Worm (Caenorhabditis elegans) whole organism, L1 larva: ENCODE data around the gene trpl-2.

ENCODE experiments used
- C04F5.9 ChIP-seq: sonication (generic microtip); optimal IDR thresholded peaks from 2 replicates; lab custom pipeline; 2016; ENCODE audit warnings: missing genetic modification characterization, missing compliant biosample characterization
- C16A3.4 ChIP-seq: fragments of 150-350 bp; optimal IDR thresholded peaks from 2 replicates; lab custom pipeline; 2014; ENCODE audit warnings: missing biosample characterization, missing genetic modification characterization
- C34B4.2 ChIP-seq: sonication (generic microtip); optimal IDR thresholded peaks from 2 replicates; lab custom pipeline; 2017; ENCODE audit warnings: mild to moderate bottlenecking, missing genetic modification characterization, missing compliant biosample characterization
- Y116A8C.19 ChIP-seq: sonication (generic microtip); optimal IDR thresholded peaks from 2 replicates; lab custom pipeline; 2016; ENCODE audit warnings: missing compliant biosample characterization, missing genetic modification characterization, borderline replicate concordance
- aha-1 ChIP-seq: fragments of 150-350 bp; optimal IDR thresholded peaks from 2 replicates; lab custom pipeline; 2014; ENCODE audit warnings: missing biosample characterization, missing genetic modification characterization
- alr-1 ChIP-seq: fragments of 200-800 bp; sonication (Bioruptor generic); optimal IDR thresholded peaks from 2 replicates; lab custom pipeline; 2018; ENCODE audit warnings: borderline replicate concordance, mild to moderate bottlenecking, missing genetic modification characterization, missing compliant biosample characterization
- ama-1 ChIP-seq: fragments of 150-350 bp; optimal IDR thresholded peaks from 2 replicates; lab custom pipeline; 2014
- blmp-1 ChIP-seq: fragments of 150-350 bp; optimal IDR thresholded peaks from 2 replicates; lab custom pipeline; 2014; ENCODE audit warnings: missing biosample characterization, missing genetic modification characterization
- ceh-8 ChIP-seq: fragments of 200-800 bp; sonication (Bioruptor generic); optimal IDR thresholded peaks from 2 replicates; lab custom pipeline; 2018; ENCODE audit warnings: mild to moderate bottlenecking, missing genetic modification characterization, moderate library complexity, missing compliant biosample characterization
- ceh-82 ChIP-seq, 3 experiments: fragments of 150-350 bp in 1 of 3; sonication (generic microtip) in 2 of 3; optimal IDR thresholded peaks; 2 replicates each; lab custom pipeline; 2014 to 2017; ENCODE audit warnings: missing biosample characterization in 3 of 3, missing genetic modification characterization in 3 of 3
- dsc-1 ChIP-seq: sonication (generic microtip); optimal IDR thresholded peaks from 2 replicates; lab custom pipeline; 2016; ENCODE audit warnings: mild to moderate bottlenecking, missing genetic modification characterization, missing compliant biosample characterization
- elt-2 ChIP-seq: sonication (generic microtip); optimal IDR thresholded peaks from 2 replicates; lab custom pipeline; 2016; ENCODE audit warnings: missing genetic modification characterization, mild to moderate bottlenecking, inconsistent platforms, missing compliant biosample characterization, missing genetic modification reagents
- elt-3 ChIP-seq, 6 experiments: fragments of 150-350 bp in 1 of 6; sonication (generic microtip); optimal IDR thresholded peaks; 2 replicates each; lab custom pipeline; 2017 to 2018; ENCODE audit warnings: missing biosample characterization in 6 of 6, missing genetic modification characterization in 6 of 6, inconsistent platforms in 1 of 6
- fkh-10 ChIP-seq: sonication (generic microtip); optimal IDR thresholded peaks from 2 replicates; lab custom pipeline; 2017; ENCODE audit warnings: missing biosample characterization, missing genetic modification reagents, missing genetic modification characterization
- fkh-4 ChIP-seq: sonication (generic microtip); optimal IDR thresholded peaks from 2 replicates; lab custom pipeline; 2016; ENCODE audit warnings: missing compliant biosample characterization, missing genetic modification characterization, borderline replicate concordance
- fos-1 ChIP-seq: fragments of 150-350 bp; optimal IDR thresholded peaks from 2 replicates; lab custom pipeline; 2014; ENCODE audit warnings: missing biosample characterization, missing genetic modification characterization
- hlh-4 ChIP-seq: sonication (generic microtip); optimal IDR thresholded peaks from 2 replicates; lab custom pipeline; 2016; ENCODE audit warnings: mild to moderate bottlenecking, missing genetic modification characterization, missing compliant biosample characterization
- irx-1 ChIP-seq: sonication (generic microtip); optimal IDR thresholded peaks from 2 replicates; lab custom pipeline; 2016; ENCODE audit warnings: missing genetic modification characterization, missing compliant biosample characterization
- jun-1 ChIP-seq: fragments of 150-350 bp; optimal IDR thresholded peaks from 2 replicates; lab custom pipeline; 2014; ENCODE audit warnings: missing biosample characterization, missing genetic modification reagents, missing genetic modification characterization
- lin-13 ChIP-seq: fragments of 150-350 bp; optimal IDR thresholded peaks from 2 replicates; lab custom pipeline; 2014; ENCODE audit warnings: missing biosample characterization, missing genetic modification reagents, missing genetic modification characterization
- lin-14 ChIP-seq: fragments of 200-800 bp; sonication (Bioruptor generic); optimal IDR thresholded peaks from 2 replicates; lab custom pipeline; 2018; ENCODE audit warnings: mild to moderate bottlenecking, missing genetic modification characterization, moderate library complexity, missing compliant biosample characterization
- lin-15B ChIP-seq: fragments of 150-350 bp; sonication (generic microtip); optimal IDR thresholded peaks from 3 replicates; lab custom pipeline; 2014; ENCODE audit warnings: missing biosample characterization, missing genetic modification characterization
- lin-35 ChIP-seq, 2 experiments: fragments of 150-350 bp; optimal IDR thresholded peaks; 2 replicates each; lab custom pipeline; 2014; ENCODE audit warnings: missing biosample characterization in 2 of 2, missing genetic modification characterization in 2 of 2, missing genetic modification reagents in 2 of 2
- lin-39 ChIP-seq: fragments of 150-350 bp; optimal IDR thresholded peaks from 2 replicates; lab custom pipeline; 2014; ENCODE audit warnings: missing biosample characterization, missing genetic modification reagents, missing genetic modification characterization
- lir-3 ChIP-seq: sonication (generic microtip); optimal IDR thresholded peaks from 2 replicates; lab custom pipeline; 2016; ENCODE audit warnings: mild to moderate bottlenecking, missing genetic modification characterization, moderate library complexity, missing compliant biosample characterization; ENCODE audit not compliant: poor library complexity
- mab-9 ChIP-seq: fragments of 200-800 bp; sonication (Bioruptor generic); IDR thresholded peaks from 2 replicates; pipeline ENCODE4 v1.3.6; 2022; ENCODE audit warnings: missing genetic modification reagents, missing genetic modification characterization, missing compliant biosample characterization
- mdl-1 ChIP-seq, 2 experiments: fragments of 150-350 bp; optimal IDR thresholded peaks; 2 replicates each; lab custom pipeline; 2014 to 2017; ENCODE audit warnings: missing biosample characterization in 2 of 2, missing genetic modification characterization in 2 of 2, inconsistent platforms in 1 of 2
- nhr-12 ChIP-seq: sonication (generic microtip); optimal IDR thresholded peaks from 2 replicates; lab custom pipeline; 2017; ENCODE audit warnings: missing biosample characterization, missing genetic modification characterization
- nhr-19 ChIP-seq: fragments of 200-800 bp; sonication (Bioruptor generic); conservative IDR thresholded peaks from 2 replicates; pipeline ENCODE4 v1.3.6; 2022; ENCODE audit warnings: missing genetic modification characterization, missing compliant biosample characterization
- nhr-20 ChIP-seq: sonication (generic microtip); optimal IDR thresholded peaks from 2 replicates; lab custom pipeline; 2016; ENCODE audit warnings: mild to moderate bottlenecking, missing genetic modification characterization, missing compliant biosample characterization
- nhr-77 ChIP-seq: fragments of 150-350 bp; optimal IDR thresholded peaks from 2 replicates; lab custom pipeline; 2014; ENCODE audit warnings: missing biosample characterization, missing genetic modification characterization
- nhr-84 ChIP-seq: sonication (generic microtip); optimal IDR thresholded peaks from 2 replicates; lab custom pipeline; 2017; ENCODE audit warnings: missing biosample characterization, missing genetic modification characterization
- nhr-85 ChIP-seq: sonication (generic microtip); peaks from one replicate; lab custom pipeline; 2016; ENCODE audit warnings: missing genetic modification characterization, inconsistent platforms, missing compliant biosample characterization
- nhr-90 ChIP-seq: sonication (generic microtip); optimal IDR thresholded peaks from 2 replicates; lab custom pipeline; 2016; ENCODE audit warnings: mild to moderate bottlenecking, missing genetic modification characterization, missing compliant biosample characterization; ENCODE audit not compliant: poor library complexity
- pax-3 ChIP-seq: fragments of 200-800 bp; sonication (Bioruptor generic); optimal IDR thresholded peaks from 2 replicates; lab custom pipeline; 2018; ENCODE audit warnings: mild to moderate bottlenecking, missing genetic modification characterization, moderate library complexity, missing compliant biosample characterization
- pqm-1 ChIP-seq: sonication (generic microtip); optimal IDR thresholded peaks from 3 replicates; lab custom pipeline; 2017; ENCODE audit warnings: missing biosample characterization, missing genetic modification characterization
- rnt-1 ChIP-seq: sonication (generic microtip); optimal IDR thresholded peaks from 2 replicates; lab custom pipeline; 2016; ENCODE audit warnings: mild to moderate bottlenecking, missing genetic modification characterization, moderate library complexity, missing compliant biosample characterization
- skn-1 ChIP-seq: fragments of 150-350 bp; optimal IDR thresholded peaks from 2 replicates; lab custom pipeline; 2014; ENCODE audit warnings: missing biosample characterization, missing genetic modification characterization
- snpc-4 ChIP-seq: fragments of 150-350 bp; optimal IDR thresholded peaks from 2 replicates; lab custom pipeline; 2014; ENCODE audit warnings: missing biosample characterization, missing genetic modification characterization
- snu-23 ChIP-seq: sonication (generic microtip); optimal IDR thresholded peaks from 2 replicates; lab custom pipeline; 2016; ENCODE audit warnings: missing genetic modification characterization, missing compliant biosample characterization
- sox-4 ChIP-seq: sonication (generic microtip); optimal IDR thresholded peaks from 2 replicates; lab custom pipeline; 2016; ENCODE audit warnings: missing genetic modification characterization, missing compliant biosample characterization
- sptf-1 ChIP-seq: fragments of 150-350 bp; optimal IDR thresholded peaks from 2 replicates; lab custom pipeline; 2014; ENCODE audit warnings: missing biosample characterization, missing genetic modification characterization
- sup-37 ChIP-seq: fragments of 200-800 bp; sonication (Bioruptor generic); optimal IDR thresholded peaks from 2 replicates; lab custom pipeline; 2018; ENCODE audit warnings: mild to moderate bottlenecking, missing genetic modification characterization, missing compliant biosample characterization
- swsn-7 ChIP-seq: sonication (generic microtip); optimal IDR thresholded peaks from 2 replicates; lab custom pipeline; 2016; ENCODE audit warnings: missing genetic modification characterization, missing compliant biosample characterization
- tbx-2 ChIP-seq: sonication (generic microtip); optimal IDR thresholded peaks from 2 replicates; lab custom pipeline; 2016; ENCODE audit warnings: missing genetic modification characterization, missing compliant biosample characterization
- unc-30 ChIP-seq: sonication (generic microtip); optimal IDR thresholded peaks from 2 replicates; lab custom pipeline; 2017; ENCODE audit warnings: missing biosample characterization, missing genetic modification characterization
- unc-86 ChIP-seq: sonication (generic microtip); optimal IDR thresholded peaks from 2 replicates; lab custom pipeline; 2016; ENCODE audit warnings: missing genetic modification characterization, missing compliant biosample characterization
- unc-98 ChIP-seq: fragments of 200-800 bp; sonication (Bioruptor generic); IDR thresholded peaks from 2 replicates; pipeline ENCODE4 v1.3.6; 2022; ENCODE audit warnings: missing genetic modification characterization, missing compliant biosample characterization
- vab-15 ChIP-seq: sonication (generic microtip); optimal IDR thresholded peaks from 2 replicates; lab custom pipeline; 2017; ENCODE audit warnings: missing genotype, mild to moderate bottlenecking, missing genetic modification characterization, missing compliant biosample characterization
- ztf-4 ChIP-seq: fragments of 150-350 bp; optimal IDR thresholded peaks from 2 replicates; lab custom pipeline; 2014; ENCODE audit warnings: missing biosample characterization, missing genetic modification characterization

The trpl-2 gene

DNA sequence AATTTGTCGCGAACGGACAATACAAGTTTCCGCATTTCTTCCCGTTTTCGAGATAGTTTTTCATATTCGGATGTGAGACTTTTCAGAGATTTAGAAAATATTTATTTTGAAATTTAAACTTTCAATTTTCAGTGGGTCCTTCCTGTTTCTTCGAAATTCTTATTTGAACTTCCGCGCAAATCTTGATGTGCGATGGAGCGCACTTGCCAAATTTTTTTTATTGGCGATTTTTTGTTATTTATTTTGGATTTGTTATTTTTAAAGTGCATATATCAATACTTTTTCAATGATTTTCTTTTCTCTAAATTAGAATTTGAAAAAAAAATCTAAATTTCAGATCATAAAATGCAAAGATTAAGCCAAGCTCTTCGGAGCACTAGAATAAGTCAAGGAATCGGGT lies 30.8 kb downstream of the trpl-2 start, which contains the start of gene sars-2 (continued):
- TF ChIP-seq nhr-90 (peak; percentile 25), C04F5.9 (no peak), lin-35 (GFP tag; optimal IDR thresholded peaks at IDR 0.05; lab: Kevin White, UChicago) (peak; percentile 92 to 96), mab-9 (GFP tag; lab: Robert Waterston, UW) (no peak), pqm-1 (no peak), tbx-2 (peak; percentile 25), dsc-1 (tag; lab: Kevin White, UChicago) (peak; percentile 50), fkh-10 (no peak), unc-30 (tag; lab: Kevin White, UChicago) (no peak), sptf-1 (no peak), rnt-1 (peak; percentile 44), aha-1 (tag; lab: Kevin White, UChicago) (no peak), nhr-84 (no peak), mdl-1 (tag; optimal IDR thresholded peaks at IDR 0.05; lab: Kevin White, UChicago) (no peak), nhr-19 (GFP tag; lab: Robert Waterston, UW) (no peak), lin-14 (GFP tag; lab: Kevin White, UChicago) (peak; percentile 8), lin-39 (tag; lab: Kevin White, UChicago) (no peak), hlh-4 (tag; lab: Kevin White, UChicago) (no peak), ztf-4 (tag; lab: Kevin White, UChicago) (no peak), swsn-7 (peak; percentile 27), nhr-85 (tag; lab: Kevin White, UChicago) (peak; percentile 33), Y116A8C.19 (tag; lab: Kevin White, UChicago) (no peak), snpc-4 (tag; lab: Kevin White, UChicago) (no peak), blmp-1 (no peak), C34B4.2 (tag; lab: Kevin White, UChicago) (no peak), pax-3 (no peak), fkh-4 (tag; lab: Kevin White, UChicago) (no peak), lin-13 (GFP tag; lab: Kevin White, UChicago) (no peak), unc-86 (no peak), nhr-20 (tag; lab: Kevin White, UChicago) (peak; percentile 25), irx-1 (tag; lab: Kevin White, UChicago) (no peak), vab-15 (tag; lab: Kevin White, UChicago) (no peak), snu-23 (GFP tag; lab: Kevin White, UChicago) (peak; percentile 52), sup-37 (GFP tag; lab: Kevin White, UChicago) (no peak), skn-1 (tag; lab: Kevin White, UChicago) (peak; percentile 69), nhr-77 (tag; lab: Kevin White, UChicago) (no peak), C16A3.4 (tag; lab: Kevin White, UChicago) (peak; percentile 33), alr-1 (tag; lab: Kevin White, UChicago) (no peak), elt-3 (tag; optimal IDR thresholded peaks at IDR 0.05; lab: Kevin White, UChicago) (no peak), lir-3 (no peak), lin-15B (tag; lab: Kevin White, UChicago) (peak; percentile 49), unc-98 (no peak), jun-1 (tag; lab: Kevin White, UChicago) (no peak), ceh-82 (tag; optimal IDR thresholded peaks at IDR 0.05; lab: Kevin White, UChicago) (peak in 1 of 3 experiments; percentile 32)

DNA sequence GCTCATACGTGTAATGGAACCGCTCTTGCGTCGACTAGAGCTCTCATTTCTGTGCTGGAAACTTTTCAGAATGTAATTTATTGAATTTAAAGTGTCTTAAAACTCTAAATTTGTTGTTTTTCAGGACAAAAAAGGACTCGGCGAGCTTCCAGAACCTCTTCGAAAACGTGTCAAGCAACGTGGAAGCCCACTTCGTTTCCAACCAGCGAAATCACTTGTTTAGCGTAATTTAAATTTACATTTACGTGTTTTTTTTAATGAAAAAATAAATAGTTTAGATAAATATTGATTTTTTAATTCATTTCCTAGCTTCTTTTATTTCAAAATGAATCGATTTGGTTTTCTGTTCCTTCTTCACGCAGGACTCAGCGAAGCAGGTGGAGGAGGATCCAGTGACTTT lies 33.2 kb downstream of the trpl-2 start, which contains the start of gene F55F10.3:
TSS of gene F55F10.3 (plus strand) at position 301 of the 400 bp plus-strand sequence.
- TF ChIP-seq lin-13 (GFP tag; lab: Kevin White, UChicago) (no peak), unc-86 (no peak), elt-3 (tag; optimal IDR thresholded peaks at IDR 0.05; lab: Kevin White, UChicago) (no peak), nhr-84 (no peak), fos-1 (tag; lab: Kevin White, UChicago) (no peak), nhr-19 (GFP tag; lab: Robert Waterston, UW) (no peak), ztf-4 (tag; lab: Kevin White, UChicago) (no peak), ama-1 (lab: Kevin White, UChicago) (no peak), dsc-1 (tag; lab: Kevin White, UChicago) (no peak), sox-4 (tag; lab: Kevin White, UChicago) (no peak), ceh-8 (no peak), hlh-4 (tag; lab: Kevin White, UChicago) (no peak), elt-2 (tag; lab: Kevin White, UChicago) (no peak), skn-1 (tag; lab: Kevin White, UChicago) (no peak), nhr-12 (tag; lab: Kevin White, UChicago) (no peak)
- TF ChIP-seq, all 84 proteins: peak for 0
